Worm (Caenorhabditis elegans) whole organism, late embryonic: ENCODE data around the gene clec-198.

Experiments used
- C08G9.2 ChIP-seq: sonication (generic microtip); optimal IDR thresholded peaks from 2 replicates; lab custom pipeline; 2016; ENCODE audit warnings: mild to moderate bottlenecking, missing genetic modification characterization, moderate library complexity, missing compliant biosample characterization
- F13H6.1 ChIP-seq: sonication (generic microtip); optimal IDR thresholded peaks from 2 replicates; lab custom pipeline; 2016; ENCODE audit warnings: missing genetic modification characterization, missing compliant biosample characterization
- K02D7.2 ChIP-seq: sonication (generic microtip); optimal IDR thresholded peaks from 2 replicates; lab custom pipeline; 2017; ENCODE audit warnings: mild to moderate bottlenecking, missing genetic modification characterization, missing compliant biosample characterization
- K09A11.1 ChIP-seq: sonication (generic microtip); optimal IDR thresholded peaks from 2 replicates; lab custom pipeline; 2017; ENCODE audit warnings: antibody characterized with exemption, mild to moderate bottlenecking, missing genetic modification characterization, missing compliant biosample characterization; ENCODE audit not compliant: insufficient read depth
- ceh-18 ChIP-seq: sonication (generic microtip); optimal IDR thresholded peaks from 2 replicates; lab custom pipeline; 2016; ENCODE audit warnings: missing genetic modification characterization, missing compliant biosample characterization
- ceh-19 ChIP-seq: fragments of 200-800 bp; sonication (Bioruptor generic); optimal IDR thresholded peaks from 2 replicates; lab custom pipeline; 2018; ENCODE audit warnings: mild to moderate bottlenecking, missing genetic modification characterization, missing compliant biosample characterization
- ceh-2 ChIP-seq: sonication (generic microtip); optimal IDR thresholded peaks from 2 replicates; lab custom pipeline; 2016; ENCODE audit warnings: missing genotype, missing genetic modification characterization, missing compliant biosample characterization
- ceh-22 ChIP-seq: sonication (generic microtip); optimal IDR thresholded peaks from 2 replicates; lab custom pipeline; 2017; ENCODE audit warnings: missing biosample characterization, missing genetic modification characterization
- ceh-34 ChIP-seq: sonication (generic microtip); optimal IDR thresholded peaks from 2 replicates; lab custom pipeline; 2016; ENCODE audit warnings: mild to moderate bottlenecking, missing genetic modification characterization, missing compliant biosample characterization
- dve-1 ChIP-seq: sonication (generic microtip); optimal IDR thresholded peaks from 2 replicates; lab custom pipeline; 2017; ENCODE audit warnings: antibody characterized with exemption, mild to moderate bottlenecking, missing genetic modification characterization, missing compliant biosample characterization
- elt-2 ChIP-seq: sonication (generic microtip); optimal IDR thresholded peaks from 2 replicates; lab custom pipeline; 2016; ENCODE audit warnings: missing genetic modification reagents, missing genetic modification characterization, missing compliant biosample characterization
- elt-4 ChIP-seq: sonication (generic microtip); optimal IDR thresholded peaks from 2 replicates; lab custom pipeline; 2016; ENCODE audit warnings: missing genetic modification characterization, missing compliant biosample characterization
- ets-4 ChIP-seq: sonication (generic microtip); optimal IDR thresholded peaks from 2 replicates; lab custom pipeline; 2016; ENCODE audit warnings: missing genetic modification characterization, missing compliant biosample characterization
- eyg-1 ChIP-seq: sonication (generic microtip); optimal IDR thresholded peaks from 2 replicates; lab custom pipeline; 2016; ENCODE audit warnings: missing genotype, missing genetic modification characterization, missing compliant biosample characterization
- fax-1 ChIP-seq: sonication (generic microtip); optimal IDR thresholded peaks from 2 replicates; lab custom pipeline; 2016; ENCODE audit warnings: missing genotype, missing genetic modification characterization, missing compliant biosample characterization
- fkh-10 ChIP-seq: fragments of 150-350 bp; optimal IDR thresholded peaks from 2 replicates; lab custom pipeline; 2014; ENCODE audit warnings: missing biosample characterization, missing genetic modification reagents, missing genetic modification characterization
- gmeb-2 ChIP-seq: sonication (generic microtip); optimal IDR thresholded peaks from 2 replicates; lab custom pipeline; 2016; ENCODE audit warnings: missing genetic modification characterization, inconsistent platforms, missing compliant biosample characterization
- hlh-15 ChIP-seq: sonication (generic microtip); optimal IDR thresholded peaks from 2 replicates; lab custom pipeline; 2016; ENCODE audit warnings: missing genetic modification characterization, missing compliant biosample characterization
- hlh-8 ChIP-seq: sonication (generic microtip); optimal IDR thresholded peaks from 2 replicates; lab custom pipeline; 2016; ENCODE audit warnings: missing genotype, missing genetic modification characterization, missing compliant biosample characterization
- nfya-1 ChIP-seq: sonication (generic microtip); optimal IDR thresholded peaks from 2 replicates; lab custom pipeline; 2017; ENCODE audit warnings: missing genetic modification characterization, mild to moderate bottlenecking, missing compliant biosample characterization, antibody characterized with exemption, moderate library complexity
- nhr-232 ChIP-seq: sonication (generic microtip); optimal IDR thresholded peaks from 2 replicates; lab custom pipeline; 2016; ENCODE audit warnings: missing genetic modification characterization, missing compliant biosample characterization
- odd-2 ChIP-seq: sonication (generic microtip); optimal IDR thresholded peaks from 2 replicates; lab custom pipeline; 2017; ENCODE audit warnings: antibody characterized with exemption, mild to moderate bottlenecking, missing genetic modification characterization, missing compliant biosample characterization
- pax-1 ChIP-seq: fragments of 150-350 bp; optimal IDR thresholded peaks from 2 replicates; lab custom pipeline; 2014; ENCODE audit warnings: missing biosample characterization, missing genetic modification characterization
- pros-1 ChIP-seq: fragments of 150-350 bp; optimal IDR thresholded peaks from 2 replicates; lab custom pipeline; 2014; ENCODE audit warnings: missing biosample characterization, missing genetic modification reagents, missing genetic modification characterization
- rnt-1 ChIP-seq: sonication (generic microtip); optimal IDR thresholded peaks from 2 replicates; lab custom pipeline; 2016; ENCODE audit warnings: missing genetic modification characterization, missing compliant biosample characterization
- sdc-2 ChIP-seq: sonication (generic microtip); optimal IDR thresholded peaks from 2 replicates; lab custom pipeline; 2016; ENCODE audit warnings: missing genotype, missing genetic modification characterization, missing compliant biosample characterization
- sox-2 ChIP-seq: fragments of 200-800 bp; sonication (Bioruptor generic); IDR thresholded peaks from 2 replicates; pipeline ENCODE4 v1.3.6; 2022; ENCODE audit warnings: missing genetic modification reagents, missing genetic modification characterization, missing compliant biosample characterization
- syd-9 ChIP-seq: sonication (generic microtip); optimal IDR thresholded peaks from 2 replicates; lab custom pipeline; 2016; ENCODE audit warnings: mild to moderate bottlenecking, missing genetic modification characterization, moderate library complexity, missing compliant biosample characterization
- tbx-2 ChIP-seq: sonication (generic microtip); optimal IDR thresholded peaks from 2 replicates; lab custom pipeline; 2016; ENCODE audit warnings: missing genetic modification characterization, missing compliant biosample characterization
- unc-3 ChIP-seq, 2 experiments: fragments of 200-800 bp in 1 of 2; sonication (Bioruptor generic) in 1 of 2; sonication (generic microtip) in 1 of 2; conservative IDR thresholded peaks in 1 of 2; optimal IDR thresholded peaks in 1 of 2; 2 replicates each; pipeline versions ENCODE4 v1.3.6 to Lab custom; 2016 to 2022; ENCODE audit warnings: missing compliant biosample characterization in 2 of 2, missing genetic modification characterization in 2 of 2, missing genetic modification reagents in 1 of 2
- ztf-16 ChIP-seq: sonication (generic microtip); optimal IDR thresholded peaks from 2 replicates; lab custom pipeline; 2017; ENCODE audit warnings: missing genetic modification characterization, missing compliant biosample characterization

Gene clec-198

DNA sequence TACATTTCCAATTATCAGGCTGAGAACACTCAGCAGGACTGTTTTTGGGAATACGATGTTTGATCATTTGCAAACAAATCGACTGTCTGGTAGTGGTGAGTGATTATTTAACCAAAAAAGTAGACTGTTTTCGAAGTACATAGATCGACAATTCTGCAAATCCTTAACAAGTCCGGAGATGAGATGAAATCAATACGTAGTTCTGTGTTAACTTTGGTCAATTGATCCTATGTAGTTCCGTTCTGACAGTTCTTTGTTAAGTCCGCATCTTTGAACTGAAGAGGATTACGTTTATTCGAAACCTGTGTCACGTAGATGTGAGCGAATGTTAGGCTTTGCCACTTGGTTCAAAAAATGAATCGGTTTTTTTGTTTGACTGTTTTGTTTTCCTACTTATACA is 4.6 kb downstream of the clec-198 start, which contains the start of gene clec-199:
clec-199 (plus strand) TSS at position 301 of the 400 bp plus-strand sequence.
- TF ChIP-seq ceh-22 (tag; lab: Kevin White, UChicago): no peak
- TF ChIP-seq unc-3 (GFP tag; conservative IDR thresholded peaks at IDR 0.05; lab: Robert Waterston, UW): no peak
- no peak for TF ChIP-seq unc-3 (tag; optimal IDR thresholded peaks at IDR 0.05; lab: Kevin White, UChicago)

DNA sequence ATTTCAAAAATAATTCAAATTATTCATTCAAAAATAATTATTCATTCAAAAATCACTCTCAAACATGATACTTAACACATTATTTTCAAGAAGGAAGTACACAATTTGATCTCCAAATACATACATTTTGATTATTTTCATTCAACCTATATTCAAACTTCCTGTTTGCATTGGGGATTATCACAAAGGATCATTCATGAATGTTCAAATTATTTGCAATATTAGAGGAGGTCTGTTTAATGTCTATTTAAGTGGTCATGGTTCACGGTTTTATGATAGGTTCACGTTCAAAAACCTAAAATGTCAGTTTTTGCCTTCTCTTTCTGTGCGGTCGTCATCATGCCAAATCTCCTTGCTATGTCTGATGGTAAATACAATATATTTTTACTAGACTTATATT is 14.2 kb downstream of the clec-198 start, which contains the start of gene clec-202:
clec-202 (plus strand) TSS at position 301 of the 400 bp plus-strand sequence.
- no peak for TF ChIP-seq pros-1 (tag; lab: Kevin White, UChicago)
- TF ChIP-seq hlh-8: no peak

ce11 chrIV:17367294-17367693 is 20.3 kb downstream of the clec-198 start, which contains the start of gene zipt-17:
Gene zipt-17, minus strand, starts transcription at chrIV:17367394.
- TF ChIP-seq ceh-2 (tag; lab: Kevin White, UChicago) (no peak), fkh-10 (no peak), hlh-8 (no peak), fax-1 (no peak), ceh-34 (tag; lab: Kevin White, UChicago) (no peak), pax-1 (tag; lab: Kevin White, UChicago) (no peak), nfya-1 (tag; lab: Kevin White, UChicago) (no peak)
- TF ChIP-seq, all 69 proteins: peak for 0

- TF ChIP-seq fax-1: no peak
Measured at ce11 chrIV:17368292-17368691, 21.3 kb downstream of the clec-198 start, which contains the start of gene trh-1. Gene trh-1, plus strand, starts transcription at chrIV:17368592.

ce11 chrIV:17371469-17371868 is 24.5 kb downstream of the clec-198 start, which contains the start of gene C30H6.5:
Gene C30H6.5, plus strand, starts transcription at chrIV:17371769.
- TF ChIP-seq syd-9 (tag; lab: Kevin White, UChicago) (no peak), K02D7.2 (tag; lab: Kevin White, UChicago) (no peak), C08G9.2 (tag; lab: Kevin White, UChicago) (no peak), ets-4 (tag; lab: Kevin White, UChicago) (no peak), elt-2 (tag; lab: Kevin White, UChicago) (no peak), sox-2 (no peak), dve-1 (tag; lab: Kevin White, UChicago) (no peak), hlh-15 (no peak), F13H6.1 (tag; lab: Kevin White, UChicago) (no peak), rnt-1 (no peak), K09A11.1 (tag; lab: Kevin White, UChicago) (no peak), tbx-2 (tag; lab: Kevin White, UChicago) (no peak), odd-2 (tag; lab: Kevin White, UChicago) (no peak), sdc-2 (tag; lab: Kevin White, UChicago) (no peak), ceh-19 (GFP tag; lab: Kevin White, UChicago) (no peak), eyg-1 (tag; lab: Kevin White, UChicago) (no peak)

DNA sequence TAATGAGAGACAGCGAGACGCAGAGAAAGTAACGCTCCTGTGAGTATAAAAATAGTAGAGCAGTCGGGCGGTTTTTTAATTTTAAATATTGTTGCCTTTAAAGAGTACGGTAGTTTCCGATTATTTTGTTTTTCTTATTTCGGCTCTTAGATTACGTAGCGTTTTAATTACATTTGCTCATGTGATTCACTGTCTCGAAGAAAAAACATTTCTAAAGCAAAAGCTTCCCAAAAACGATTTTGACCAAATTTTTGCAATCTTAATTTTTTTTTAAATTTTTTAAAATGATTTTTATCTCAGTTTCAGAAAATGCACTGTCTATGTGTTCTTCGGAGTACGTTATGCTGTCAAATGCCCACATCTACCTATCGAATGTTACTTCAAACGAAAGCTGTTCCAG is 29.2 kb downstream of the clec-198 start, which contains the start of gene haf-1:
haf-1 (plus strand) TSS at position 301 of the 400 bp plus-strand sequence.
- no peak for TF ChIP-seq gmeb-2 (tag; lab: Kevin White, UChicago)
- TF ChIP-seq K02D7.2 (tag; lab: Kevin White, UChicago): no peak
- no peak for TF ChIP-seq nhr-232 (tag; lab: Kevin White, UChicago)
- TF ChIP-seq ztf-16 (tag; lab: Kevin White, UChicago): no peak
- no peak for TF ChIP-seq nfya-1 (tag; lab: Kevin White, UChicago)
- no peak for TF ChIP-seq ceh-18
- TF ChIP-seq pros-1 (tag; lab: Kevin White, UChicago): no peak
- TF ChIP-seq hlh-8: no peak
- no peak for TF ChIP-seq fax-1
- no peak for TF ChIP-seq dve-1 (tag; lab: Kevin White, UChicago)
- TF ChIP-seq elt-4 (tag; lab: Kevin White, UChicago): no peak
